Worm (Caenorhabditis elegans): ENCODE data around the gene C54F6.3.

- no peak for TF ChIP-seq lin-39 (tag; optimal IDR thresholded peaks at IDR 0.05)
- no peak for TF ChIP-seq egl-27 (tag; optimal IDR thresholded peaks at IDR 0.05)
- TF ChIP-seq nhr-11 (tag; optimal IDR thresholded peaks at IDR 0.05): no peak
- TF ChIP-seq aly-2 (tag; optimal IDR thresholded peaks at IDR 0.05): no peak
- TF ChIP-seq nhr-10 (tag; optimal IDR thresholded peaks at IDR 0.05): no peak
- no peak for TF ChIP-seq skn-1 (tag; optimal IDR thresholded peaks at IDR 0.05)
- no peak for TF ChIP-seq ztf-1 (GFP tag; conservative IDR thresholded peaks at IDR 0.05)
- no peak for TF ChIP-seq blmp-1 (tag; optimal IDR thresholded peaks at IDR 0.05; ENCODE audit: insufficient read depth)
Observed at ce11 chrV:7490340-7490739, 42.7 kb upstream of the C54F6.3 start, which contains the start of gene srbc-9.

Measured in whole organism, L2 larva.